Worm (Caenorhabditis elegans): ENCODE results near the gene skpo-1.
"Not testable (repeated sequence)": the region's sequence is repeated elsewhere in the genome, so short reads cannot be mapped to it uniquely, and the experiment has no call there.

skpo-1 gene

DNA sequence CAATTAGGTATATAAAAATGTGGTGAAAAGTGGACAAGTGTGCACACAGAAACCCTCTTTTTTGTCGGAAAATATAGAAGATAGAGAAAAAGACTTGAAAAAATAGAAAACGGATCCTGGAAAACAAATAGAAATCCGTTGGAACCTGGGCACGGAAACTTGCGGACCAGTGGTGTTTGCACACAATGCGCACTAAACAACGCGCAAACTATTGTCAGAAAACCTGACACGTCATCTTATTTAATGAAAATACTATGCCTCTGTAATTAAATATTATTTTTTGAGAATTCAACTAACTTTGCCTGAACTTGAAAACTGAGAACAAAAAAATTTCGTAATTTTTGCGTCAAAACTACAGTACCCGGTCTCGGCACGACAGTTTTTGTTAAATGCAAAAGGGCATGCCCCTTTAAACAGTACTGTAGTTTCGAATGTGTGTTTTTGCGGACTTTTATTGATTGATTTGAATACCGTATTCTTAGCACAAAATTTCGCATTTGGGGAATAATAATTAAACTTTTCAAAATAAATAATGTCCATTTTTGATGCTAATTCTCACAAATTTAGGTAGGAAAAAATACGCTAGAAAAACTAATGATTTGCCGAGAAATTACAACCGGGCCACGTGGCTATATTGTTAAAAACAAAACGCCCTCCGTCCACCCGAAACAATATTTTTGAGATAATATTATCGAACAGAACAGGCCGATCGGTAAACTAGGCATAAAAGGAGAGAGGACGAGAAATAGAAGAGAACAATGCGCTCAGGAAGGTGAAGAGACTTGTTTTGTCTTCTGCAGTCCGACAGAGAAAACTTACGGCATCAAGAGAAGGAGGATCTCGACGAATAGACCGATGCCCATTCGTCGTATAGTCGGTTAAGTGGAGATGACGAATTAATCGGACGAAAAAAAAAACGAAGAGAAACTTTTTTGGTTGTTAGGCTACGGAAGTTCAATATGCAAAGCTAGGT, 24.6 kb upstream of the skpo-1 start (continued):
- TF ChIP-seq aha-1 (tag; optimal IDR thresholded peaks at IDR 0.05) (no peak), ceh-88 (GFP tag; IDR thresholded peaks at IDR 0.05) (no peak), tlp-1 (tag; optimal IDR thresholded peaks at IDR 0.05) (no peak), C34B4.2 (tag; optimal IDR thresholded peaks at IDR 0.05) (no peak), ztf-4 (tag; optimal IDR thresholded peaks at IDR 0.05) (no peak), nhr-11 (tag; optimal IDR thresholded peaks at IDR 0.05) (no peak), grh-1 (GFP tag; IDR thresholded peaks at IDR 0.05) (no peak), unc-130 (tag; optimal IDR thresholded peaks at IDR 0.05) (no peak), unc-62 (GFP tag; optimal IDR thresholded peaks at IDR 0.05) (no peak), jun-1 (tag; optimal IDR thresholded peaks at IDR 0.05) (no peak), pag-3 (tag; optimal IDR thresholded peaks at IDR 0.05; ENCODE audit: borderline replicate concordance, insufficient read depth) (no peak), nhr-12 (tag; optimal IDR thresholded peaks at IDR 0.05) (no peak), fkh-4 (tag; optimal IDR thresholded peaks at IDR 0.05; ENCODE audit: borderline replicate concordance) (no peak), snpc-4 (tag; optimal IDR thresholded peaks at IDR 0.05) (no peak), blmp-1 (tag; optimal IDR thresholded peaks at IDR 0.05) (peak; percentile 79), C16A3.4 (tag; optimal IDR thresholded peaks at IDR 0.05) (no peak), nhr-76 (tag; optimal IDR thresholded peaks at IDR 0.05) (no peak), lin-35 (GFP tag; optimal IDR thresholded peaks at IDR 0.05) (peak; percentile 23 to 35), sptf-1 (tag; optimal IDR thresholded peaks at IDR 0.05) (no peak), ceh-90 (tag; optimal IDR thresholded peaks at IDR 0.05) (no peak), pax-3 (tag; optimal IDR thresholded peaks at IDR 0.05) (no peak), egl-13 (tag; optimal IDR thresholded peaks at IDR 0.05) (no peak), pqm-1 (tag; optimal IDR thresholded peaks at IDR 0.05) (no peak), nhr-237 (tag; optimal IDR thresholded peaks at IDR 0.05) (no peak)

DNA sequence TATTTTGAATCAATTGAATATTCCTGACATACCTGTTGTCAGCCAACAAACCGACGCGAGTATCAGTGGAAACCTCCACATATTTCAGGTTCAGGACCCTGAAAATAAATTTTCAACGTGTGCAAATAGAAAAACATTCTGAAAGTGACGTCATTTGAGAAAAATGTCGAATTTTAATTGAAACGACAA, 24.0 kb upstream of the skpo-1 start, which contains the start of gene F14E5.2:
Gene F14E5.2 (minus strand): TSS at position 101 of the 189 bp plus-strand sequence.
- TF ChIP-seq nhr-19 (GFP tag; conservative IDR thresholded peaks at IDR 0.05) (no peak), sox-4 (tag; optimal IDR thresholded peaks at IDR 0.05) (no peak), Y116A8C.19 (tag; optimal IDR thresholded peaks at IDR 0.05; ENCODE audit: borderline replicate concordance) (no peak), pax-3 (tag; optimal IDR thresholded peaks at IDR 0.05) (no peak), grh-1 (GFP tag; IDR thresholded peaks at IDR 0.05) (no peak), pqm-1 (tag; optimal IDR thresholded peaks at IDR 0.05) (no peak), ces-1 (GFP tag; optimal IDR thresholded peaks at IDR 0.05) (no peak), tbx-2 (tag; optimal IDR thresholded peaks at IDR 0.05) (no peak), isw-1 (GFP tag; IDR thresholded peaks at IDR 0.05) (no peak)

DNA sequence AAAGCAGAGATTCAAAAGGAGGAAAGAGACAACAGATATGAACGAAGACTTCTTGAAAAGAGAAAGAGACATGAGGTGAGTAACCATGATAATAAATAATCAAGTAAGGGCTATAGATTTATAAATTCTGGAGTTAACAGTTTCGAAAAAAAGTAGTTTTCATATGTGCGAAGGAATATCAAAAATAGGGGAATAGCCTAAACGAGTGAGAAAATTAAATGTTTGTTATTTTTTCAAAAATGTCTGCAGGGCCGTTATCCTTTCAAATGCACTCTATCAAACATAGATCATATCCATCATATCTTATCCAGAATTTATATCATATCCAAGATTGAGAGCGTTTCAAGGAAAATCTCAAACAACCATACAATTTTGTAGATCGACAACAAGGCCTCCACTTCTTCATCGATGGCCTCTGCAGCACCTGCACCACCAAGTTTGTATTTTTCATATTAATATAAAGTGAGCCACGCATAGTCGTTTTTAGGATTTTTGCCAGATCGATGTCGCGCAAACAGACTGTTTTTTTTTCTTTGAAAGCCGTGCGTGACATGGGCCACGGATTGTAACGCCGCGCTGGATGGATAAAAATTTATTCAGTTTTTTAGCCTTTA, 16.2 kb upstream of the skpo-1 start:
- no peak for TF ChIP-seq Y116A8C.19 (tag; optimal IDR thresholded peaks at IDR 0.05; ENCODE audit: borderline replicate concordance)
- no peak for TF ChIP-seq tbx-2 (tag; optimal IDR thresholded peaks at IDR 0.05)
- TF ChIP-seq C04F5.9 (tag; optimal IDR thresholded peaks at IDR 0.05): no peak
- peak in 1 of 2 experiments; percentile 48 for TF ChIP-seq lsy-2 (tag; optimal IDR thresholded peaks at IDR 0.05)
- TF ChIP-seq pqm-1 (tag; optimal IDR thresholded peaks at IDR 0.05): no peak
- TF ChIP-seq tlp-1 (tag; optimal IDR thresholded peaks at IDR 0.05): peak; percentile 90
- no peak for TF ChIP-seq hlh-17 (GFP tag; optimal IDR thresholded peaks at IDR 0.05; ENCODE audit: borderline replicate concordance)
- TF ChIP-seq nhr-28 (tag; optimal IDR thresholded peaks at IDR 0.05): no peak

DNA sequence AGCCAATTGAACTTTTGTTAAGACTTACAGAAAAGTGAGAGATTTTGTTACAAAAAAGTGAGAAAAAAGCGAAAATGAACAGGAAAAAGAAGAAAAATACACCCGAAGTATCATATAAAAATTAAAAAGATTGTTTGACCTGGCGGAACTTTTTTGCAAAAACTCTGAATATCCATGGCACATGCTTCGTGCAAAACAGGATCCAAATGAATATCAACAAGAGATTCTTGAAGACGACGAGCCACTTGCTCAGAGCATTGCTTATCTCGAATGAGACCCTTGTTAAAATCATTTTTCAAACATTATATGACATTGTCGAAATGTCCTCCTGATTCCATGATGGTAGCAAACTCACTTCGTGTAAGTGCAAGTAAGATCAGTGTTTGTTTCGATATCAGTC, 15.2 kb upstream of the skpo-1 start, which contains the start of gene F14E5.8:
Gene F14E5.8 (plus strand): TSS at position 301 of the 400 bp plus-strand sequence.
- TF ChIP-seq xbp-1, fos-1, rnt-1 (tag; optimal IDR thresholded peaks at IDR 0.05): not testable (repeated sequence)

Measured in whole organism, L1 larva.